Worm (Caenorhabditis elegans) whole organism, L4 larva: ENCODE measurements around the gene htrl-1.

ENCODE experiments used
- ama-1 ChIP-seq: fragments of 150-350 bp; optimal IDR thresholded peaks from 2 replicates; lab custom pipeline; 2014; ENCODE audit warnings: inconsistent platforms, mixed read lengths
- ceh-82 ChIP-seq: sonication (generic microtip); optimal IDR thresholded peaks from 2 replicates; lab custom pipeline; 2017; ENCODE audit warnings: missing biosample characterization, missing genetic modification characterization
- daf-12 ChIP-seq: fragments of 150-350 bp; optimal IDR thresholded peaks from 2 replicates; lab custom pipeline; 2014; ENCODE audit warnings: missing biosample characterization, missing genetic modification reagents, missing genetic modification characterization
- nhr-25 ChIP-seq: sonication (generic microtip); optimal IDR thresholded peaks from 2 replicates; lab custom pipeline; 2017; ENCODE audit warnings: missing genetic modification characterization, mild to moderate bottlenecking, missing compliant biosample characterization, antibody characterized with exemption, moderate library complexity, borderline replicate concordance; ENCODE audit not compliant: insufficient read depth
- nhr-28 ChIP-seq: fragments of 150-350 bp; optimal IDR thresholded peaks from 2 replicates; lab custom pipeline; 2014; ENCODE audit warnings: missing biosample characterization, missing genetic modification characterization
- nhr-42 ChIP-seq: fragments of 200-800 bp; sonication (Bioruptor generic); IDR thresholded peaks from 2 replicates; pipeline ENCODE4 v1.3.6; 2022; ENCODE audit warnings: missing genetic modification characterization, missing compliant biosample characterization
- nhr-6 ChIP-seq: fragments of 150-350 bp; optimal IDR thresholded peaks from 2 replicates; lab custom pipeline; 2014; ENCODE audit warnings: missing biosample characterization, missing genetic modification characterization
- pha-4 ChIP-seq, 2 experiments: fragments of 150-350 bp in 1 of 2; fragments of 200-800 bp in 1 of 2; sonication (Bioruptor generic) in 1 of 2; IDR thresholded peaks in 1 of 2; optimal IDR thresholded peaks in 1 of 2; 2 replicates each; pipeline versions ENCODE4 v1.3.6 to Lab custom; 2014 to 2022; ENCODE audit warnings: missing genetic modification characterization in 2 of 2, missing genetic modification reagents in 2 of 2, missing biosample characterization in 1 of 2, missing compliant biosample characterization in 1 of 2
- tra-1 ChIP-seq: fragments of 200-800 bp; sonication (Bioruptor generic); IDR thresholded peaks from 2 replicates; pipeline ENCODE4 v1.3.6; 2022; ENCODE audit warnings: missing genetic modification reagents, missing genetic modification characterization, missing compliant biosample characterization
- unc-39 ChIP-seq: sonication (generic microtip); optimal IDR thresholded peaks from 2 replicates; lab custom pipeline; 2017; ENCODE audit warnings: missing biosample characterization, missing genetic modification characterization
- ztf-11 ChIP-seq: fragments of 150-350 bp; optimal IDR thresholded peaks from 2 replicates; lab custom pipeline; 2014; ENCODE audit warnings: missing biosample characterization, missing genetic modification characterization

DNA sequence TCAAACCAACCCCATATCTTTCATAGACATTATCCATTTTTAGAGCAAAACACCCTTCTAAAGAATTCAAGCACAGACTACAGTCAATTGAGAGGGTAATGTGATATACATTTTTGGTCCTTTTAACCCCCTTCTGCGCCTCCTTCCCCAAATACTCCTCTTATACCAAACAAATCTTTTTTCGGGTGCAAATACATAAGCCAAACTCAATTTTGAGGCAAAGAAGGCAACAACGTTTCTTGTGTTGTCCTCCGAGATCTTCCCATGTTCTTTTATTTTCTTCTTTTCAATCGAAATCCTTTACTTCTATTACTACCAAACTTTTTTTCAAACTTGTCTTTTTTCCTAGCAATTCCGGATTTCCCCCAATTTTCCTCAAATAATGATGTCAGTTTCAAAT lies 41.3 kb downstream of the htrl-1 start:
- no peak for TF ChIP-seq unc-39
- no peak for TF ChIP-seq nhr-28 (tag; lab: Kevin White, UChicago)
- TF ChIP-seq nhr-6 (tag; lab: Kevin White, UChicago): no peak
- TF ChIP-seq ceh-82 (tag; lab: Kevin White, UChicago): no peak
- no peak for TF ChIP-seq tra-1 (GFP tag; lab: Robert Waterston, UW)
- TF ChIP-seq ama-1 (lab: Kevin White, UChicago): no peak
- TF ChIP-seq daf-12 (tag; lab: Kevin White, UChicago): no peak
- no peak for TF ChIP-seq ztf-11 (tag; lab: Kevin White, UChicago)
- TF ChIP-seq nhr-42 (GFP tag; lab: Robert Waterston, UW): no peak
- TF ChIP-seq pha-4 (GFP tag; IDR thresholded peaks at IDR 0.05; lab: Robert Waterston, UW): no peak
- no peak for TF ChIP-seq pha-4 (tag; optimal IDR thresholded peaks at IDR 0.05; lab: Kevin White, UChicago)
- TF ChIP-seq nhr-25 (tag; lab: Kevin White, UChicago): no peak
